Worm (Caenorhabditis elegans) whole organism, L2 larva: ENCODE results near the gene R10F2.4.

Experiments
- ZK546.5 ChIP-seq: sonication (generic microtip); optimal IDR thresholded peaks from 2 replicates; lab custom pipeline; 2017; ENCODE audit warnings: missing biosample characterization, missing genetic modification characterization
- ama-1 ChIP-seq: fragments of 150-350 bp; optimal IDR thresholded peaks from 2 replicates; lab custom pipeline; 2018; ENCODE audit warnings: inconsistent platforms
- elt-3 ChIP-seq: sonication (generic microtip); optimal IDR thresholded peaks from 2 replicates; lab custom pipeline; 2017; ENCODE audit warnings: missing biosample characterization, missing genetic modification characterization
- lin-11 ChIP-seq: fragments of 150-350 bp; sonication (generic microtip); optimal IDR thresholded peaks from 2 replicates; lab custom pipeline; 2014; ENCODE audit warnings: missing biosample characterization, missing genetic modification characterization, inconsistent platforms, mixed read lengths
- lsy-2 ChIP-seq, 2 experiments: fragments of 150-350 bp in 1 of 2; sonication (generic microtip) in 1 of 2; optimal IDR thresholded peaks; 2 replicates each; lab custom pipeline; 2014 to 2017; ENCODE audit warnings: missing biosample characterization in 2 of 2, missing genetic modification characterization in 2 of 2
- nhr-11 ChIP-seq: fragments of 150-350 bp; optimal IDR thresholded peaks from 2 replicates; lab custom pipeline; 2014; ENCODE audit warnings: missing biosample characterization, missing genetic modification characterization
- nhr-25 ChIP-seq: fragments of 150-350 bp; sonication (generic microtip); optimal IDR thresholded peaks from 3 replicates; lab custom pipeline; 2014; ENCODE audit warnings: missing biosample characterization, missing genetic modification characterization
- sem-4 ChIP-seq: fragments of 150-350 bp; optimal IDR thresholded peaks from 2 replicates; lab custom pipeline; 2014; ENCODE audit warnings: missing biosample characterization, missing genetic modification reagents, missing genetic modification characterization
- snpc-4 ChIP-seq: fragments of 150-350 bp; optimal IDR thresholded peaks from 2 replicates; lab custom pipeline; 2014; ENCODE audit warnings: missing biosample characterization, missing genetic modification characterization
- unc-62 ChIP-seq: fragments of 150-350 bp; optimal IDR thresholded peaks from 2 replicates; lab custom pipeline; 2014; ENCODE audit warnings: missing biosample characterization, missing genetic modification reagents, missing genetic modification characterization
- zag-1 ChIP-seq: fragments of 150-350 bp; optimal IDR thresholded peaks from 2 replicates; lab custom pipeline; 2014; ENCODE audit warnings: missing biosample characterization, missing genetic modification characterization

DNA sequence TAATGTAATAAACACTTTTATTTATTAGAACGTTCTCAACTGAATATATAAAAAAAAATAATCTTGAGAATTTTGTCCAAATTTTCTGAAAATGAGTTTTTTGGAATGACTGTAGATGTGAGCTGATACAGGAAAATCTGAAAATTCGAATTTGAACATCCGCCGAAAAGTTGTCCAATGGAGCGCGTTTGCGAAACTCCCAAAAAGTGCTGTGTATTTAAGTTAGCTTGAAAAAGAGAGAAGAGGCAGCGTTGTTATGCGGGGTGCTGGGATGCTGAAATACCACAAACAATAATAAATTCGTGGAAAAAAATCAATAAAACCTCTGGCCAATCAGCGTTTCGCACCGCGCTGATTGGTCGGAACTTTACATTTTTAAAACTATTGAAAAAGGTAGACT is 47.3 kb upstream of the R10F2.4 start:
- no peak for TF ChIP-seq nhr-25 (tag; lab: Kevin White, UChicago)
- TF ChIP-seq ZK546.5 (tag; lab: Kevin White, UChicago): no peak
- TF ChIP-seq unc-62 (GFP tag; lab: Kevin White, UChicago): no peak
- TF ChIP-seq ama-1: no peak
- TF ChIP-seq lin-11: no peak
- no peak for TF ChIP-seq zag-1 (tag; lab: Kevin White, UChicago)
- no peak for TF ChIP-seq snpc-4 (tag; lab: Kevin White, UChicago)
- no peak for TF ChIP-seq nhr-11 (tag; lab: Kevin White, UChicago)
- TF ChIP-seq lsy-2 (tag; optimal IDR thresholded peaks at IDR 0.05; lab: Kevin White, UChicago): no peak
- no peak for TF ChIP-seq elt-3 (tag; lab: Kevin White, UChicago)
- TF ChIP-seq sem-4 (tag; lab: Kevin White, UChicago): no peak
